Worm (Caenorhabditis elegans): ENCODE measurements around the gene ptpn-22.
A peak's percentile ranks its signal among the peaks of the same experiment; 100 is the strongest.

Gene ptpn-22

DNA sequence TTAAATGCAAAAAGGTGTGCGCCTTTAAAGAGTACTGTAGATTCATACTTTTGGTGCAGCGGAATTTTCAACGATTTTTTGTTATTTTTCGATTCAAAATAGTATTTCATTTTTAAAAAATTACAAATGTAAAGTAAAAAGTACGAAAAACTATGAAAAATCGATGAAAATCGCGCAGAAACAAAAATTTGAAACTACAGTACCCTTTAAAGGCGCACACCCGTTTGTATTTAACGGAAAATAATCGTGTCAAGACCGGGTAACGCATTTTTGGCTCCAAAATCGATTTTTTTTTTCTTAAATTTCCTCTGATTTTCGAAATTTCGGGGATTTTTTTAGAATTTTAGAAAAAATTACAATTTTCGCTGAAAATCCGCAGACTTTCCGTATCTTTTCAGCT, 32.1 kb downstream of the ptpn-22 start:
- no peak for TF ChIP-seq nhr-28 (tag; optimal IDR thresholded peaks at IDR 0.05)
- TF ChIP-seq nhr-77 (tag; optimal IDR thresholded peaks at IDR 0.05), result no peak
- no peak for TF ChIP-seq nhr-25 (tag; optimal IDR thresholded peaks at IDR 0.05)
- no peak for TF ChIP-seq R02D3.7 (tag; optimal IDR thresholded peaks at IDR 0.05)
- no peak for TF ChIP-seq nhr-76 (tag; optimal IDR thresholded peaks at IDR 0.05)
- no peak for TF ChIP-seq ceh-82 (tag; optimal IDR thresholded peaks at IDR 0.05)
- TF ChIP-seq ceh-9 (tag; optimal IDR thresholded peaks at IDR 0.05), result no peak
- no peak for TF ChIP-seq nhr-43 (tag; optimal IDR thresholded peaks at IDR 0.05; ENCODE audit: poor library complexity, severe bottlenecking)
- no peak for TF ChIP-seq ZK546.5 (tag; optimal IDR thresholded peaks at IDR 0.05)
- TF ChIP-seq elt-3 (tag; optimal IDR thresholded peaks at IDR 0.05), result no peak
- no peak for TF ChIP-seq daf-12 (tag; optimal IDR thresholded peaks at IDR 0.05)
- TF ChIP-seq unc-39 (tag; optimal IDR thresholded peaks at IDR 0.05), result no peak

DNA sequence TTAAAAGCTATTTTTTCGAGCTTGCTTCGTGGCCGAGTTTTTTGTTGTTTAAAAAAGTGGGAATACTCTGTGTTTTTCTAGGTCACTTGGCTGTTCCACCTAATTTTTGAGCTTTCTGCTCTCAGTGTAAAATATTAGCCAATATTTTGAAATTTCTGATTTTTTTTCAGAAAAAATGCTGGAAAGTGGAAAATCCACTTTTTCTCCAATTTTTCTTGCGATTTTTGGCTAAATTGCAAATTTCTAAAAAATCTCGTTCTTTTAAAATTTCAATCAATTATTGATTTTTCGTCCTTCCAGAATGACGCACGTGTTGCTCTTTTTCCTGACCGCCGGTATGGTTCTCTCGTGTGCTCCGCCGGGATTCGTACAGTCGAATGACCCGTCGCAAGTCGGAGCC, 33.1 kb downstream of the ptpn-22 start, which contains the start of gene K08D12.4:
Gene K08D12.4 (plus strand): TSS at position 301 of the 400 bp plus-strand sequence.
- TF ChIP-seq unc-39 (tag; optimal IDR thresholded peaks at IDR 0.05), result no peak
- TF ChIP-seq daf-12 (tag; optimal IDR thresholded peaks at IDR 0.05), result no peak
- TF ChIP-seq ceh-28 (tag; optimal IDR thresholded peaks at IDR 0.05), result peak; percentile 2
- TF ChIP-seq R02D3.7 (tag; optimal IDR thresholded peaks at IDR 0.05), result no peak

DNA sequence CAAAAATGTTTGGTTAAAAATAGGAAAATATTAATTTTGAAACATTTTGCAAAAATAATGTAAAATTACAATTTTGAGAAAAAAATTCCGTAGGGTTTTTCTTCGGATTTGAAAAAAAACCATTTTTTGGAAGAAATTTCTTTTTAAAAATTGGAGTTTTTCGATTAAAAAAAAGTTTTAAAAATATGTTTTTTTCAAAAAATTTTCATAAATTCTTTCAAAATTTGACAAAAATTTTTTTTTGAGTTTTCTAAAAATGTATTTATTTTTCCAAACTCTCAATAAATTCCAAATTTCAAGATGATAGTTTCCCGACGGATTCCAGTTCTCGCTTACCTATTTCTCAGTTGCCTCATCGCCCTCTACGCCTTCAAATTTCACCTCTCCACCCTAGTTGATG, 40.5 kb downstream of the ptpn-22 start, which contains the start of gene bus-2:
Gene bus-2 (plus strand): TSS at position 301 of the 400 bp plus-strand sequence.
- TF ChIP-seq lsy-12 (tag; optimal IDR thresholded peaks at IDR 0.05) (no peak), nhr-67 (tag; optimal IDR thresholded peaks at IDR 0.05) (no peak), ceh-16 (tag; optimal IDR thresholded peaks at IDR 0.05) (no peak)

DNA sequence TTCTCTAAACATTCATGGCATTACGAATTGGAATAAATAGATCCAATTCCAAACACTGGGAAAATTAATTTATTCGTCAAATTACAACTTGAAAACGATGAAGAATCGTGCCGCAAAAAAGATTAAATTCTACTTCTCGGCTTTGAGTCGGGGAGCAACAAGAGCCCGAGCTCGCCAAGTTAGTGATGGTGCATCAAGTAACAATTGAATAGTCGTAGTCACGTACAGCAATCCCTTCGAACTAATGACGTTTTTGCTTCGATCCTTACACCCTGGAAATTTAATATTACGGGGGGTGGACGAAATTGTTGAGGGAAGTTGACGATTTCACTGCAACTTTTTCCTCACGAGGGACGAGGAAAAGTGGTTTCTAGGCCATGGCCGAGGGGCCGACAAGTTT, 48.4 kb downstream of the ptpn-22 start:
- TF ChIP-seq fkh-10 (GFP tag; optimal IDR thresholded peaks at IDR 0.05), result peak; percentile 30
- no peak for TF ChIP-seq nhr-12 (tag; optimal IDR thresholded peaks at IDR 0.05)

DNA sequence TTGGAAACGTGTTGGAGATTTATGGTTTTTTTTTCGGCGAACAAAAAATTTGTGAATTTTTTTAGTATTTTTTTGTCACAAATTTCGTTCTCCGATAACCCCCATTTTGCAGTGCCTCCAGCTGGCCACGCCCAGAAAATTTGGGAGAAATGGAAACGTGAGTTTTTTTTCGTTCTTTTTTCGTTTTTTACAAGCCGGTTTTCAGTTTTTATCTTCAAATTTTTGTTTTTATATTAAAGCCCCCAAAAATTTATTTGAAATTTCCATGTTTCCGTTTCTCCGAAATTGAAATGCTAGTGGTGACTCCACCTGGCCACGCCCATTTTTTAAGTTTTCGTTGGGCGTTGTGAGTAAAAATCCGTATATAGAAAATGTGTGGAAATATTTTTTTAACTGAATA, 52.9 kb downstream of the ptpn-22 start:
- TF ChIP-seq mml-1 (tag; optimal IDR thresholded peaks at IDR 0.05) (no peak), nhr-43 (tag; optimal IDR thresholded peaks at IDR 0.05; ENCODE audit: poor library complexity, severe bottlenecking) (no peak), lsy-12 (tag; optimal IDR thresholded peaks at IDR 0.05) (no peak), pha-4 (tag; optimal IDR thresholded peaks at IDR 0.05) (no peak)

DNA sequence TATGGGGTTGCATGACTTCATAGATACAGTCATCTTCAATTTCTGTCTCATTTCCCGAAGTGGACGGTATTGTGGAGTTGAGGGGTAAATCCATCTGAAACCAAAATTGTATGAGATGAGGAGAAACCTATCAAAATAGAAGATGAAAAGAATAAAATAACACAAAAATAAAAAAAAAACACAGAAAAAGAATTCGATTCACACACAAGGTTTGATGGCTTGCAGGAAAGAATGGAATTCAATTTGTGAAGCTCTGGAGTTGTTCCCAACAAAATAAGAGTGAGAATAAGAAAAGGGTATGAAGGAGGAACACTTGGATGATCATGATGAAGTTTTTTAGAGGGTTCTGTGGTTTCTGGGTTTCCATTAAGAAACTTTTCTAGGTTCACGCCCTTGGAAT, 58.0 kb downstream of the ptpn-22 start, which contains the start of gene Y41D4B.24:
Gene Y41D4B.24 (minus strand): TSS at position 101 of the 400 bp plus-strand sequence.
- TF ChIP-seq unc-39 (tag; optimal IDR thresholded peaks at IDR 0.05) (no peak), hmg-11 (tag; optimal IDR thresholded peaks at IDR 0.05) (no peak), nhr-76 (tag; optimal IDR thresholded peaks at IDR 0.05) (no peak), lin-15B (tag; optimal IDR thresholded peaks at IDR 0.05) (no peak), daf-12 (tag; optimal IDR thresholded peaks at IDR 0.05) (no peak), lsy-12 (tag; optimal IDR thresholded peaks at IDR 0.05) (no peak), eor-1 (tag; optimal IDR thresholded peaks at IDR 0.05) (no peak), mdl-1 (tag; optimal IDR thresholded peaks at IDR 0.05) (no peak)

DNA sequence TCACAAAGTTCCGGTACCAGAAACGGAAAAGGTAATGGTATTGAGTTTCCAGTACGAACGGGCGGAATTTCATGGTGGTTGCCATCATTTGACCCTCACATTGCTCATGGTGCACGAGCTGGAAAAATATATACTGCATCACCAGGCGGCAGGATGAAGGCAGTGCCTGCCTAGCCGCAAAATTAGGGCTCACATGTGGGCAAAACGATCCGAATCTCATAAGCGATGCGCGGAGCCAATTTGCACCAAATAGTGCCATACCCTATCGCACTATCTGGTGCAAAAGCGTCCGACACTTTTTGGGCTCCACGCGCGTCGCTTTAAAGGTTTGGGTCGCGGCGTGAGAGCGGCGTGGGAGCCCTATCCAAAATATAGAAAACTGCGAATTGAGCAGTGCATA, 60.8 kb downstream of the ptpn-22 start:
- no peak for TF ChIP-seq ztf-4 (tag; optimal IDR thresholded peaks at IDR 0.05)
- no peak for TF ChIP-seq R02D3.7 (tag; optimal IDR thresholded peaks at IDR 0.05)
- TF ChIP-seq sea-2 (GFP tag; optimal IDR thresholded peaks at IDR 0.05), result no peak
- no peak for TF ChIP-seq nfya-1 (tag; optimal IDR thresholded peaks at IDR 0.05; ENCODE audit: insufficient read depth)
- TF ChIP-seq nhr-43 (tag; optimal IDR thresholded peaks at IDR 0.05; ENCODE audit: poor library complexity, severe bottlenecking), result no peak
- TF ChIP-seq eor-1 (tag; optimal IDR thresholded peaks at IDR 0.05), result no peak
- TF ChIP-seq mdl-1 (tag; optimal IDR thresholded peaks at IDR 0.05), result no peak
- TF ChIP-seq fkh-10 (GFP tag; optimal IDR thresholded peaks at IDR 0.05), result no peak
- TF ChIP-seq nhr-25 (tag; optimal IDR thresholded peaks at IDR 0.05), result no peak
- no peak for TF ChIP-seq nhr-67 (tag; optimal IDR thresholded peaks at IDR 0.05)
- no peak for TF ChIP-seq tbx-2 (tag; optimal IDR thresholded peaks at IDR 0.05)
- no peak for TF ChIP-seq jun-1 (tag; optimal IDR thresholded peaks at IDR 0.05)
- no peak for TF ChIP-seq pha-4 (tag; optimal IDR thresholded peaks at IDR 0.05)
- TF ChIP-seq lsy-12 (tag; optimal IDR thresholded peaks at IDR 0.05), result no peak
